Fruit fly (Drosophila melanogaster): ENCODE results near the gene CG3706.

The CG3706 gene

DNA sequence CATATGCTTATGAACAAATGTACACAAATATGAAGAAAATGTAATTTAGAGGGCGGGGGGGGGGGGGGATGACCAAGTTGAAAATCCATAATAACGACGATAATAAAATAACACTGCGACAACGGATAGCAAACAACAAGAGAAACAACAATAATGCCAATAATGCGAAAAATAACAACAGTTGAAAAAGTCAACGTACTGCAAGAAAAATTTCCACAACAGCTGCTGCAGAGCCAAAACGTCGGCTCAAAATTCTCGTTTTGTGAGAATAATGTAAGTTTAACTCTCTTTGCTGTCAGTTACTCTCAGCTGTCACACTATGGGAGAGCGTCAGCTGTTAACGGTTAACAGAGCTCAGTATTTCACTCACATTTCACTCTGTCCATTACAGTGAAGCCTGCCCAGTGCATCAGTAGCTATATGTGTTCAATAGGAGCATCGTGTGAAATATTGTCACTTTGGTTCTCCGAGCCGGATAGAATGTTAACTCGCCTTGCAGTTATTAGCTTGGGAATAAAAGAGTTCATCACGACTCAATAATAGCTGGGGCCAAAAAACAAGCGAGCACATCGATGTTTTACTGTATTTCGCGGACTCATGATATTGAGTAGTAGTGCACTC is 31.4 kb downstream of the CG3706 start (continued):
- TF ChIP-seq chn (GFP tag; optimal IDR thresholded peaks at IDR 0.05) (peak; percentile 78), CG1647 (GFP tag; optimal IDR thresholded peaks at IDR 0.05) (peak; percentile 69), CG13624 (GFP tag; optimal IDR thresholded peaks at IDR 0.05) (peak; percentile 68), jing (GFP tag; optimal IDR thresholded peaks at IDR 0.05) (peak; percentile 57), unc-4 (GFP tag; IDR thresholded peaks at IDR 0.05; ENCODE audit: partially characterized antibody) (no peak), CG6683 (GFP tag; optimal IDR thresholded peaks at IDR 0.05) (peak; percentile 36), Dp (GFP tag; optimal IDR thresholded peaks at IDR 0.05) (no peak), CkIIα-i1 (GFP tag; IDR thresholded peaks at IDR 0.05) (no peak), tll (GFP tag; optimal IDR thresholded peaks at IDR 0.05) (no peak), gro (GFP tag; optimal IDR thresholded peaks at IDR 0.05) (peak; percentile 78), Dbx (GFP tag; IDR thresholded peaks at IDR 0.05) (peak; percentile 66), NC2β (GFP tag; optimal IDR thresholded peaks at IDR 0.05) (peak; percentile 61), CG4424 (GFP tag; optimal IDR thresholded peaks at IDR 0.05) (peak; percentile 73), run (tag; optimal IDR thresholded peaks at IDR 0.05) (peak; percentile 44), Gsc (GFP tag; IDR thresholded peaks at IDR 0.05) (peak; percentile 52), CG10654 (GFP tag; optimal IDR thresholded peaks at IDR 0.05) (peak; percentile 80), CG42726 (GFP tag; IDR thresholded peaks at IDR 0.05; ENCODE audit: partially characterized antibody) (no peak), CG4617 (GFP tag; optimal IDR thresholded peaks at IDR 0.05; ENCODE audit: borderline replicate concordance) (peak; percentile 47), Ets65A (GFP tag) (peak; percentile 98), kah (GFP tag; optimal IDR thresholded peaks at IDR 0.05) (peak; percentile 44), zen (tag; optimal IDR thresholded peaks at IDR 0.05) (peak; percentile 52), CG14441 (GFP tag; IDR thresholded peaks at IDR 0.05) (peak; percentile 87), CG8388 (GFP tag; optimal IDR thresholded peaks at IDR 0.05) (peak; percentile 74), CG8281 (tag; optimal IDR thresholded peaks at IDR 0.05) (peak; percentile 52), vfl (GFP tag; optimal IDR thresholded peaks at IDR 0.05) (peak; percentile 45), Hsf (GFP tag; optimal IDR thresholded peaks at IDR 0.05) (peak; percentile 80), CG2120 (GFP tag; optimal IDR thresholded peaks at IDR 0.05) (peak; percentile 82), CG15514 (GFP tag; optimal IDR thresholded peaks at IDR 0.05) (peak; percentile 58), CG17385 (GFP tag; optimal IDR thresholded peaks at IDR 0.05) (peak; percentile 76), CG17359 (tag; optimal IDR thresholded peaks at IDR 0.05) (peak; percentile 82), eve (GFP tag; optimal IDR thresholded peaks at IDR 0.05) (peak in 1 of 2 experiments; percentile 94), usp (GFP tag; optimal IDR thresholded peaks at IDR 0.05) (no peak), CG34422 (GFP tag; IDR thresholded peaks at IDR 0.05) (peak; percentile 72; the same call in 2 of the 3 replicates), CG7271 (tag; optimal IDR thresholded peaks at IDR 0.05) (no peak), CG9609 (GFP tag; optimal IDR thresholded peaks at IDR 0.05) (peak; percentile 79), sc (optimal IDR thresholded peaks at IDR 0.05) (no peak), sc (GFP tag; optimal IDR thresholded peaks at IDR 0.05) (peak; percentile 27), Lhr (GFP tag; optimal IDR thresholded peaks at IDR 0.05) (no peak), Dll (GFP tag; IDR thresholded peaks at IDR 0.05; ENCODE audit: partially characterized antibody) (no peak), C15 (GFP tag; IDR thresholded peaks at IDR 0.05) (no peak), CG11093 (GFP tag; IDR thresholded peaks at IDR 0.05) (peak; percentile 42; the same call in 1 of the 3 replicates), CG6254 (GFP tag; optimal IDR thresholded peaks at IDR 0.05) (peak; percentile 31), fd102C (GFP tag; optimal IDR thresholded peaks at IDR 0.05) (peak; percentile 17), croc (GFP tag; conservative IDR thresholded peaks at IDR 0.05) (peak; percentile 65), CG32532 (GFP tag; IDR thresholded peaks at IDR 0.05) (peak; percentile 81), CG11696 (GFP tag; IDR thresholded peaks at IDR 0.05) (peak; percentile 64), CG10431 (GFP tag; optimal IDR thresholded peaks at IDR 0.05) (no peak), HmgZ (tag; optimal IDR thresholded peaks at IDR 0.05) (peak; percentile 74), scrt (GFP tag; optimal IDR thresholded peaks at IDR 0.05) (peak; percentile 55), ttk (GFP tag; IDR thresholded peaks at IDR 0.05) (peak; percentile 83)

Measured in whole organism, embryonic.